Fruit fly (Drosophila melanogaster): ENCODE measurements around the gene CG32109.

The CG32109 gene

dm6 chr3L:12714588-12715196 lies 30.5 kb upstream of the CG32109 start (continued):
- TF ChIP-seq CG14050 (GFP tag; IDR thresholded peaks at IDR 0.05) (no peak), slp2 (GFP tag; optimal IDR thresholded peaks at IDR 0.05) (no peak), ems (GFP tag; optimal IDR thresholded peaks at IDR 0.05) (no peak), gem (tag; optimal IDR thresholded peaks at IDR 0.05) (no peak), caup (GFP tag; optimal IDR thresholded peaks at IDR 0.05; ENCODE audit: severe bottlenecking) (no peak), salm (tag; optimal IDR thresholded peaks at IDR 0.05) (no peak), gro (GFP tag; optimal IDR thresholded peaks at IDR 0.05) (no peak), Xbp1 (GFP tag; optimal IDR thresholded peaks at IDR 0.05) (no peak), gt (GFP tag; IDR thresholded peaks at IDR 0.05) (no peak), CG14667 (GFP tag; IDR thresholded peaks at IDR 0.05) (no peak), sd (tag; optimal IDR thresholded peaks at IDR 0.05) (peak; percentile 26), CG3995 (GFP tag; optimal IDR thresholded peaks at IDR 0.05) (no peak), CG8290 (GFP tag; optimal IDR thresholded peaks at IDR 0.05) (no peak), CG8290 (tag; optimal IDR thresholded peaks at IDR 0.05) (no peak), MBD-R2 (GFP tag; IDR thresholded peaks at IDR 0.05) (no peak), kay (GFP tag; optimal IDR thresholded peaks at IDR 0.05) (no peak), eve (GFP tag; optimal IDR thresholded peaks at IDR 0.05) (no peak), grn (GFP tag; optimal IDR thresholded peaks at IDR 0.05) (peak; percentile 88), Rx (GFP tag; IDR thresholded peaks at IDR 0.05) (no peak)

DNA sequence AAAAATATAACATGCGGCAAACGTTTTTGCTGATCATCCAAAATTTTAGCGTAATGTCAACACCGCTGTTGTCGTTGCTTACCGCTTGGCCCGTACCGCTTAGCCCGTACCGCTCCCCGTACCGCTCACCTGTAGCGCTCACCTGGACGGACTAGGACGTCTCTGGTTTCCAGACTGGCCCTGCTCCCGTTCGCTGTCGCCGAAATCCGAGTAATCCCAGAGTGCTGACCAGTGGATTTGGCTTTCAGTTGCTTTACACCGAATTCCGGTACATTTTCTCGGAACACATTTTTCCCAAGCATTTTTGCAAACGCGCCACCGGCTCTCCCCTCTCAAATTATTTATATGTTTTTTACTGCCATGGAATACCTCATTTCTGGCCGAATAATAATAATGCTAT lies 28.5 kb upstream of the CG32109 start:
- TF ChIP-seq Opbp (GFP tag; IDR thresholded peaks at IDR 0.05; ENCODE audit: partially characterized antibody), result no peak
- TF ChIP-seq lov (optimal IDR thresholded peaks at IDR 0.05), result no peak
- 0 out of 3 replicates have a peak, but pooled peaks have one; percentile 27 for TF ChIP-seq lov (GFP tag; IDR thresholded peaks at IDR 0.05)

DNA sequence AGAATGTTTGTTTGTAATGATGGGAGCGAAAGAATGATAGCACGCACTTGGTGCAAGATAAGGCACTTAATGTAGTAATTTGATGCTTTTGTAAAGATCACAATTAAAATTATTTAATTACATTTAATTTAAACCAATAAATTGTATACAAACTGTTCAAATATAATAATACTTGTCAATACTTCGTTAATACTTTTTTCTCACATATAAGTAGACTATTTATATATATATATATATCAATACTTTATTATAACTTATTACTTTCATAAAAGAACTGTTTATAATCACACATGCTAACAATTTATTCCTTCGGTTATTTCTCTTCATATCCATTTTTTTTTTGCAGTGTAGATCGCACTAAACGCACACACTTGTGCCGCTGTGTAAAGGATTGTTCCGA lies 27.5 kb upstream of the CG32109 start:
- TF ChIP-seq HHEX (GFP tag; optimal IDR thresholded peaks at IDR 0.05), result peak; percentile 20
- TF ChIP-seq tx (GFP tag; optimal IDR thresholded peaks at IDR 0.05), result no peak
- TF ChIP-seq jigr1 (GFP tag; IDR thresholded peaks at IDR 0.05), result no peak
- no peak for TF ChIP-seq ranshi (GFP tag; IDR thresholded peaks at IDR 0.05)
- TF ChIP-seq CG32772 (GFP tag; IDR thresholded peaks at IDR 0.05), result no peak
- TF ChIP-seq CG2678 (tag; optimal IDR thresholded peaks at IDR 0.05), result peak; percentile 38
- TF ChIP-seq gem (tag; optimal IDR thresholded peaks at IDR 0.05), result peak; percentile 40
- no peak for TF ChIP-seq Xbp1 (GFP tag; optimal IDR thresholded peaks at IDR 0.05)
- peak; percentile 49 for TF ChIP-seq D19A (tag; optimal IDR thresholded peaks at IDR 0.05)
- TF ChIP-seq CG7556 (GFP tag; optimal IDR thresholded peaks at IDR 0.05), result peak; percentile 19
- TF ChIP-seq CG6765 (GFP tag; optimal IDR thresholded peaks at IDR 0.05), result no peak
- peak; percentile 47 for TF ChIP-seq CG2712 (tag; optimal IDR thresholded peaks at IDR 0.05)
- peak; percentile 53 for TF ChIP-seq CG31441 (GFP tag; IDR thresholded peaks at IDR 0.05)
- no peak for TF ChIP-seq Asciz (GFP tag; optimal IDR thresholded peaks at IDR 0.05)
- peak; percentile 4 for TF ChIP-seq trem (tag; optimal IDR thresholded peaks at IDR 0.05)
- peak; percentile 26 for TF ChIP-seq CG6654 (GFP tag; optimal IDR thresholded peaks at IDR 0.05)
- no peak for TF ChIP-seq shn (GFP tag; optimal IDR thresholded peaks at IDR 0.05)
- peak; percentile 44 for TF ChIP-seq fd96Cb (tag; optimal IDR thresholded peaks at IDR 0.05)
- peak; percentile 11 for TF ChIP-seq ATbp (GFP tag; optimal IDR thresholded peaks at IDR 0.05)
- TF ChIP-seq CG12236 (GFP tag; optimal IDR thresholded peaks at IDR 0.05), result no peak
- no peak for TF ChIP-seq CG1602 (GFP tag; optimal IDR thresholded peaks at IDR 0.05)
- TF ChIP-seq CG10979 (tag; optimal IDR thresholded peaks at IDR 0.05), result peak; percentile 69
- TF ChIP-seq CG8924 (tag; optimal IDR thresholded peaks at IDR 0.05), result peak; percentile 38
- no peak for TF ChIP-seq vvl (GFP tag; IDR thresholded peaks at IDR 0.05)
- TF ChIP-seq Oli (tag; optimal IDR thresholded peaks at IDR 0.05), result peak; percentile 18
- peak; percentile 46 for TF ChIP-seq CG10267 (tag; optimal IDR thresholded peaks at IDR 0.05)
- no peak for TF ChIP-seq NFAT (GFP tag; IDR thresholded peaks at IDR 0.05)
- no peak for TF ChIP-seq pum (GFP tag; optimal IDR thresholded peaks at IDR 0.05)
- peak; percentile 44 for TF ChIP-seq CG9727 (GFP tag; optimal IDR thresholded peaks at IDR 0.05)
- no peak for TF ChIP-seq abd-A (tag; optimal IDR thresholded peaks at IDR 0.05)
